Fruit fly (Drosophila melanogaster) whole organism, embryonic: ENCODE measurements around the gene CG13408.

ENCODE experiments used
- Awh ChIP-seq: fragments of 200-800 bp; sonication (Bioruptor generic); IDR thresholded peaks from 2 replicates; pipeline ENCODE4, ENCODE4 v1.3.6; 2022; ENCODE audit warnings: missing biosample characterization, missing genetic modification characterization
- B-H1 ChIP-seq: fragments of 200-800 bp; sonication (Bioruptor generic); IDR thresholded peaks from 3 replicates; pipeline ENCODE4 v1.3.6; 2022; ENCODE audit warnings: missing biosample characterization, missing genetic modification characterization
- Bteb2 ChIP-seq: fragments of 200-800 bp; sonication (Bioruptor generic); optimal IDR thresholded peaks from 2 replicates; lab custom pipeline; 2016; ENCODE audit warnings: missing biosample characterization, missing genetic modification characterization
- CG10147 ChIP-seq: fragments of 200-800 bp; sonication (Bioruptor generic); optimal IDR thresholded peaks from 2 replicates; lab custom pipeline; 2019; ENCODE audit warnings: missing biosample characterization, mild to moderate bottlenecking, missing genetic modification characterization, moderate library complexity
- CG10543 ChIP-seq: fragments of 200-800 bp; sonication (Bioruptor generic); optimal IDR thresholded peaks from 3 replicates; lab custom pipeline; 2017; ENCODE audit warnings: missing biosample characterization, mild to moderate bottlenecking, missing genetic modification characterization, moderate library complexity
- CG10565 ChIP-seq: fragments of 200-800 bp; sonication (Bioruptor generic); optimal IDR thresholded peaks from 3 replicates; lab custom pipeline; 2016; ENCODE audit warnings: missing biosample characterization, mild to moderate bottlenecking, missing genetic modification characterization
- CG12659 ChIP-seq: fragments of 200-800 bp; sonication (Bioruptor generic); optimal IDR thresholded peaks from 3 replicates; lab custom pipeline; 2017; ENCODE audit warnings: mild to moderate bottlenecking, missing biosample characterization, missing genetic modification reagents, missing genetic modification characterization
- CG12744 ChIP-seq: fragments of 200-800 bp; sonication (Bioruptor generic); optimal IDR thresholded peaks from 2 replicates; lab custom pipeline; 2016; ENCODE audit warnings: missing biosample characterization, missing genetic modification characterization
- CG12942 ChIP-seq: fragments of 200-800 bp; sonication (Bioruptor generic); optimal IDR thresholded peaks from 3 replicates; lab custom pipeline; 2016; ENCODE audit warnings: missing biosample characterization, missing genetic modification characterization
- CG13123 ChIP-seq: fragments of 200-800 bp; sonication (Bioruptor generic); optimal IDR thresholded peaks from 2 replicates; lab custom pipeline; 2016; ENCODE audit warnings: missing biosample characterization, missing genetic modification characterization
- CG13296 ChIP-seq: fragments of 200-800 bp; sonication (Bioruptor generic); optimal IDR thresholded peaks from 3 replicates; lab custom pipeline; 2018; ENCODE audit warnings: missing biosample characterization, mild to moderate bottlenecking, missing genetic modification characterization
- CG14050 ChIP-seq: fragments of 200-800 bp; sonication (Bioruptor generic); IDR thresholded peaks from 3 replicates; pipeline ENCODE4 v1.3.6; 2022; ENCODE audit warnings: missing biosample characterization, missing genetic modification characterization
- CG1529 ChIP-seq: fragments of 200-800 bp; sonication (Bioruptor generic); optimal IDR thresholded peaks from 3 replicates; lab custom pipeline; 2018; ENCODE audit warnings: missing biosample characterization, missing genetic modification characterization
- CG1832 ChIP-seq: fragments of 200-800 bp; sonication (Bioruptor generic); optimal IDR thresholded peaks from 2 replicates; lab custom pipeline; 2017; ENCODE audit warnings: missing biosample characterization, mild to moderate bottlenecking, missing genetic modification characterization, inconsistent platforms
- CG2129 ChIP-seq: fragments of 200-800 bp; sonication (Bioruptor generic); IDR thresholded peaks from 2 replicates; pipeline ENCODE4 v1.3.6; 2022; ENCODE audit warnings: missing biosample characterization, missing genetic modification characterization; ENCODE audit not compliant: partially characterized antibody
- CG2199 ChIP-seq: fragments of 200-800 bp; sonication (Bioruptor generic); IDR thresholded peaks from 3 replicates; pipeline ENCODE4 v1.3.6; 2022; ENCODE audit warnings: missing biosample characterization, missing genetic modification characterization
- CG2875 ChIP-seq: fragments of 200-800 bp; sonication (Bioruptor generic); optimal IDR thresholded peaks from 2 replicates; lab custom pipeline; 2017; ENCODE audit warnings: missing biosample characterization, mild to moderate bottlenecking, missing genetic modification characterization, missing genetic modification reagents
- CG3838 ChIP-seq: fragments of 200-800 bp; sonication (Bioruptor generic); optimal IDR thresholded peaks from 3 replicates; lab custom pipeline; 2016; ENCODE audit warnings: missing biosample characterization, missing genetic modification characterization
- CG4328 ChIP-seq: fragments of 200-800 bp; sonication (Bioruptor generic); optimal IDR thresholded peaks from 3 replicates; lab custom pipeline; 2017; ENCODE audit warnings: missing biosample characterization, missing genetic modification reagents, missing genetic modification characterization
- CG6683 ChIP-seq: fragments of 200-800 bp; sonication (Bioruptor generic); optimal IDR thresholded peaks from 2 replicates; lab custom pipeline; 2017; ENCODE audit warnings: missing biosample characterization, mild to moderate bottlenecking, missing genetic modification characterization, missing genetic modification reagents
- CG7786 ChIP-seq: fragments of 200-800 bp; sonication (Bioruptor generic); optimal IDR thresholded peaks from 2 replicates; lab custom pipeline; 2016; ENCODE audit warnings: missing biosample characterization, missing genetic modification characterization
- CG8281 ChIP-seq: fragments of 200-800 bp; sonication (Bioruptor generic); optimal IDR thresholded peaks from 2 replicates; lab custom pipeline; 2018; ENCODE audit warnings: missing biosample characterization, mild to moderate bottlenecking, missing genetic modification characterization, moderate library complexity
- D19A ChIP-seq: fragments of 200-800 bp; optimal IDR thresholded peaks from 3 replicates; lab custom pipeline; 2019; ENCODE audit warnings: missing biosample characterization, mild to moderate bottlenecking, missing genetic modification characterization, moderate library complexity
- Doc2 ChIP-seq: fragments of 200-800 bp; sonication (Bioruptor generic); IDR thresholded peaks from 2 replicates; pipeline ENCODE4 v1.3.6; 2022; ENCODE audit warnings: missing biosample characterization, missing genetic modification characterization
- E2f1 ChIP-seq: fragments of 200-800 bp; sonication (Bioruptor generic); IDR thresholded peaks from 2 replicates; pipeline ENCODE4 v1.3.6; 2022; ENCODE audit warnings: missing biosample characterization, missing genetic modification characterization
- Fer1 ChIP-seq: fragments of 200-800 bp; sonication (Bioruptor generic); optimal IDR thresholded peaks from 2 replicates; lab custom pipeline; 2017; ENCODE audit warnings: missing biosample characterization, mild to moderate bottlenecking, missing genetic modification characterization
- Gug ChIP-seq: fragments of 200-800 bp; sonication (Bioruptor generic); IDR thresholded peaks from 4 replicates; pipeline ENCODE4 v1.3.6; 2022; ENCODE audit warnings: missing biosample characterization, missing genetic modification characterization
- HmgD ChIP-seq: fragments of 200-800 bp; sonication (Bioruptor generic); optimal IDR thresholded peaks from 3 replicates; lab custom pipeline; 2016; ENCODE audit warnings: missing biosample characterization, missing genetic modification characterization
- Hr39 ChIP-seq: fragments of >200 bp; optimal IDR thresholded peaks from 2 replicates; lab custom pipeline; 2017
- Jarid2 ChIP-seq: fragments of 200-800 bp; sonication (Bioruptor generic); optimal IDR thresholded peaks from 3 replicates; lab custom pipeline; 2017; ENCODE audit warnings: mild to moderate bottlenecking, missing biosample characterization, missing genetic modification reagents, missing genetic modification characterization
- MTF-1 ChIP-seq: fragments of 200-800 bp; sonication (Bioruptor generic); optimal IDR thresholded peaks from 2 replicates; lab custom pipeline; 2018; ENCODE audit warnings: missing biosample characterization, mild to moderate bottlenecking, missing genetic modification characterization, borderline replicate concordance
- Myb ChIP-seq: fragments of 200-800 bp; sonication (Bioruptor generic); optimal IDR thresholded peaks from 2 replicates; lab custom pipeline; 2016; ENCODE audit warnings: missing biosample characterization, missing genetic modification characterization
- NfI ChIP-seq: fragments of 200-800 bp; sonication (Bioruptor generic); optimal IDR thresholded peaks from 3 replicates; lab custom pipeline; 2018; ENCODE audit warnings: missing biosample characterization, mild to moderate bottlenecking, missing genetic modification characterization, moderate library complexity
- Sry-δ ChIP-seq: fragments of 200-800 bp; sonication (Bioruptor generic); optimal IDR thresholded peaks from 2 replicates; lab custom pipeline; 2016; ENCODE audit warnings: missing biosample characterization, missing genetic modification characterization
- Taf1 ChIP-seq: fragments of 200-800 bp; sonication (Bioruptor generic); IDR thresholded peaks from 2 replicates; pipeline ENCODE4 v1.3.6; 2022; ENCODE audit warnings: missing biosample characterization, missing genetic modification characterization
- ash1 ChIP-seq: fragments of 200-800 bp; sonication (Bioruptor generic); optimal IDR thresholded peaks from 2 replicates; lab custom pipeline; 2018; ENCODE audit warnings: missing biosample characterization, mild to moderate bottlenecking, missing genetic modification characterization
- br ChIP-seq: fragments of >200 bp; optimal IDR thresholded peaks from 2 replicates; lab custom pipeline; 2017
- corto ChIP-seq: fragments of 200-800 bp; sonication (Bioruptor generic); optimal IDR thresholded peaks from 2 replicates; lab custom pipeline; 2016; ENCODE audit warnings: missing biosample characterization, mild to moderate bottlenecking, missing genetic modification characterization, moderate library complexity
- croc ChIP-seq: fragments of 200-800 bp; sonication (Bioruptor generic); conservative IDR thresholded peaks from 3 replicates; pipeline ENCODE4 v1.3.6; 2022; ENCODE audit warnings: missing biosample characterization, missing genetic modification characterization
- dm ChIP-seq: fragments of 200-800 bp; sonication (Bioruptor generic); optimal IDR thresholded peaks from 3 replicates; lab custom pipeline; 2016; ENCODE audit warnings: missing biosample characterization, missing genetic modification characterization
- en ChIP-seq: fragments of 200-800 bp; sonication (Bioruptor generic); optimal IDR thresholded peaks from 2 replicates; lab custom pipeline; 2016; ENCODE audit warnings: missing biosample characterization, missing genetic modification characterization
- eyg ChIP-seq: fragments of 200-800 bp; sonication (Bioruptor generic); optimal IDR thresholded peaks from 3 replicates; lab custom pipeline; 2016; ENCODE audit warnings: missing biosample characterization, missing genetic modification characterization
- grau ChIP-seq: fragments of 200-800 bp; optimal IDR thresholded peaks from 3 replicates; lab custom pipeline; 2019; ENCODE audit warnings: missing biosample characterization, mild to moderate bottlenecking, missing genetic modification characterization, moderate library complexity
- gt ChIP-seq: fragments of 200-800 bp; sonication (Bioruptor generic); IDR thresholded peaks from 2 replicates; pipeline ENCODE4 v1.3.6; 2022; ENCODE audit warnings: missing biosample characterization, missing genetic modification characterization
- odd ChIP-seq: fragments of 200-800 bp; sonication (Bioruptor generic); optimal IDR thresholded peaks from 2 replicates; lab custom pipeline; 2017; ENCODE audit warnings: missing biosample characterization, mild to moderate bottlenecking, missing genetic modification characterization
- p53 ChIP-seq: fragments of 200-800 bp; sonication (Bioruptor generic); optimal IDR thresholded peaks from 2 replicates; lab custom pipeline; 2016; ENCODE audit warnings: missing biosample characterization, missing genetic modification characterization
- pros ChIP-seq: fragments of 200-800 bp; sonication (Bioruptor generic); optimal IDR thresholded peaks from 3 replicates; lab custom pipeline; 2019; ENCODE audit warnings: missing biosample characterization, mild to moderate bottlenecking, missing genetic modification characterization, moderate library complexity
- sob ChIP-seq: fragments of 200-800 bp; sonication (Bioruptor generic); IDR thresholded peaks from 2 replicates; pipeline ENCODE4 v1.3.6; 2022; ENCODE audit warnings: missing biosample characterization, missing genetic modification characterization
- tll ChIP-seq, 2 experiments: fragments of 200-800 bp in 1 of 2; fragments of >200 bp in 1 of 2; sonication (Bioruptor generic) in 1 of 2; optimal IDR thresholded peaks; 2 replicates each; lab custom pipeline; 2017 to 2019; ENCODE audit warnings: missing biosample characterization in 2 of 2, missing genetic modification characterization in 2 of 2, mild to moderate bottlenecking in 1 of 2, moderate library complexity in 1 of 2
- toy ChIP-seq: fragments of 200-800 bp; sonication (Bioruptor generic); IDR thresholded peaks from 2 replicates; pipeline ENCODE4 v1.3.6; 2022; ENCODE audit warnings: missing biosample characterization, missing genetic modification characterization
- vvl ChIP-seq: fragments of 200-800 bp; sonication (Bioruptor generic); IDR thresholded peaks from 2 replicates; pipeline ENCODE4 v1.3.6; 2022; ENCODE audit warnings: missing biosample characterization, missing genetic modification characterization
- wdn ChIP-seq: fragments of 200-800 bp; sonication (Bioruptor generic); IDR thresholded peaks from 2 replicates; pipeline ENCODE4 v1.3.6; 2022; ENCODE audit warnings: missing biosample characterization, missing genetic modification characterization
- wor ChIP-seq: fragments of 200-800 bp; sonication (Bioruptor generic); IDR thresholded peaks from 2 replicates; pipeline ENCODE4 v1.3.6; 2022; ENCODE audit warnings: missing biosample characterization, missing genetic modification characterization

CG13408 gene

DNA sequence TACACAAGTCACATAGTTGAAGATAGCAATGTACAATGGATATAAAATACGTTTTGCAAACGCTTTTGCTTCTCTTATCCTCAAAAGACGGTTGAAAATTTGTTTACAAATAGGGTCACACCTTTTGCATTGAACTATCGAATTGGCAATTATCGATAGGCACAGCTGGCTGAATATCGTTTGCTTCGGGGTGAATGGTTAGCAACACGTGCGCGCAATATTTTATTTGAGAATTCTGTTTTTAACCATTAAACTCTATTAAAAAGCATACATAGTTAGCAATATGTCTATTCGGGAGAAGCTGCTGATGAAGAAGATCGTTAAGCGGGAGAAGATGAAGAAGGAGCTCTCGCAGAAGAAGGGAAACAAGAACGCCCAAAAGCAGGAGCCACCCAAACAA is 44.6 kb upstream of the CG13408 start (continued):
- TF ChIP-seq CG13296 (GFP tag; lab: Kevin White, UChicago) (no peak), CG3838 (GFP tag; lab: Kevin White, UChicago) (no peak), Awh (GFP tag; lab: Robert Waterston, UW) (no peak), CG12659 (GFP tag; lab: Kevin White, UChicago) (peak; percentile 26), vvl (GFP tag; lab: Robert Waterston, UW) (no peak), CG10565 (no peak), sob (no peak), CG8281 (no peak), ash1 (GFP tag; lab: Kevin White, UChicago) (no peak), pros (GFP tag; lab: Kevin White, UChicago) (no peak), CG12744 (GFP tag; lab: Kevin White, UChicago) (no peak), Myb (GFP tag; lab: Kevin White, UChicago) (peak; percentile 86), B-H1 (GFP tag; lab: Robert Waterston, UW) (no peak), CG12942 (no peak), p53 (GFP tag; lab: Kevin White, UChicago) (no peak), wor (GFP tag; lab: Robert Waterston, UW) (no peak), corto (GFP tag; lab: Kevin White, UChicago) (no peak), croc (GFP tag; lab: Robert Waterston, UW) (no peak), Sry-δ (GFP tag; lab: Kevin White, UChicago) (peak; percentile 69), eyg (GFP tag; lab: Kevin White, UChicago) (no peak), tll (GFP tag; optimal IDR thresholded peaks at IDR 0.05; lab: Kevin White, UChicago) (no peak), wdn (GFP tag; lab: Robert Waterston, UW) (no peak), Doc2 (no peak), CG10543 (GFP tag; lab: Kevin White, UChicago) (no peak), gt (GFP tag; lab: Robert Waterston, UW) (no peak), Fer1 (GFP tag; lab: Kevin White, UChicago) (no peak), br (lab: Kevin White, UChicago) (no peak), E2f1 (GFP tag; lab: Robert Waterston, UW) (no peak), CG1832 (GFP tag; lab: Kevin White, UChicago) (no peak), CG10147 (no peak), CG14050 (GFP tag; lab: Robert Waterston, UW) (no peak), CG6683 (GFP tag; lab: Kevin White, UChicago) (no peak), CG7786 (GFP tag; lab: Kevin White, UChicago) (no peak), Hr39 (lab: Kevin White, UChicago) (no peak), CG1529 (GFP tag; lab: Kevin White, UChicago) (no peak), dm (peak; percentile 93), odd (no peak), HmgD (GFP tag; lab: Kevin White, UChicago) (no peak), Gug (GFP tag; lab: Robert Waterston, UW) (no peak), CG2129 (GFP tag; lab: Robert Waterston, UW) (peak; percentile 43; the same call in 1 of the 2 replicates), toy (GFP tag; lab: Robert Waterston, UW) (no peak), CG2875 (GFP tag; lab: Kevin White, UChicago) (no peak), CG2199 (GFP tag; lab: Robert Waterston, UW) (no peak), Bteb2 (no peak), en (GFP tag; lab: Kevin White, UChicago) (no peak), Jarid2 (GFP tag; lab: Kevin White, UChicago) (no peak), NfI (no peak), CG4328 (GFP tag; lab: Kevin White, UChicago) (no peak), Taf1 (GFP tag; lab: Robert Waterston, UW) (no peak), MTF-1 (GFP tag; lab: Kevin White, UChicago) (no peak), D19A (tag; lab: Kevin White, UChicago) (no peak), CG13123 (no peak), grau (tag; lab: Kevin White, UChicago) (no peak)
